Fruit fly (Drosophila melanogaster) whole organism, embryonic: ENCODE results near the gene scpr-A.

Source experiments
- BEAF-32 ChIP-seq: fragments of 200-800 bp; sonication (Bioruptor generic); optimal IDR thresholded peaks from 3 replicates; lab custom pipeline; 2017; ENCODE audit warnings: missing biosample characterization, missing genetic modification characterization, mild to moderate bottlenecking, moderate library complexity, missing genetic modification reagents
- C15 ChIP-seq: fragments of 200-800 bp; sonication (Bioruptor generic); IDR thresholded peaks from 3 replicates; pipeline ENCODE4 v1.3.6; 2022; ENCODE audit warnings: missing biosample characterization, missing genetic modification characterization
- CG11456 ChIP-seq: fragments of 200-800 bp; sonication (Bioruptor generic); IDR thresholded peaks from 3 replicates; pipeline ENCODE4 v1.3.6; 2022; ENCODE audit warnings: missing biosample characterization, missing genetic modification characterization
- CG12155 ChIP-seq: fragments of 200-800 bp; sonication (Bioruptor generic); optimal IDR thresholded peaks from 3 replicates; lab custom pipeline; 2016; ENCODE audit warnings: missing biosample characterization, missing genetic modification characterization
- CG12659 ChIP-seq: fragments of 200-800 bp; sonication (Bioruptor generic); optimal IDR thresholded peaks from 3 replicates; lab custom pipeline; 2017; ENCODE audit warnings: mild to moderate bottlenecking, missing biosample characterization, missing genetic modification reagents, missing genetic modification characterization
- CG13287 ChIP-seq: fragments of 200-800 bp; sonication (Bioruptor generic); IDR thresholded peaks from 2 replicates; pipeline ENCODE4 v1.3.6; 2022; ENCODE audit warnings: missing biosample characterization, missing genetic modification characterization; ENCODE audit not compliant: partially characterized antibody
- CG13894 ChIP-seq: fragments of 200-800 bp; sonication (Bioruptor generic); optimal IDR thresholded peaks from 3 replicates; lab custom pipeline; 2018; ENCODE audit warnings: missing biosample characterization, mild to moderate bottlenecking, missing genetic modification characterization, moderate library complexity
- CG14014 ChIP-seq: fragments of 200-800 bp; sonication (Bioruptor generic); IDR thresholded peaks from 2 replicates; pipeline ENCODE4 v1.3.6; 2022; ENCODE audit warnings: missing biosample characterization, missing genetic modification characterization
- CG14965 ChIP-seq: fragments of 200-800 bp; sonication (Bioruptor generic); optimal IDR thresholded peaks from 2 replicates; lab custom pipeline; 2016; ENCODE audit warnings: missing biosample characterization, missing genetic modification characterization, borderline replicate concordance
- CG17186 ChIP-seq: fragments of 200-800 bp; sonication (Bioruptor generic); optimal IDR thresholded peaks from 3 replicates; lab custom pipeline; 2017; ENCODE audit warnings: missing biosample characterization, missing genetic modification reagents, missing genetic modification characterization
- CG17359 ChIP-seq: fragments of 200-800 bp; sonication (Bioruptor generic); optimal IDR thresholded peaks from 3 replicates; lab custom pipeline; 2018; ENCODE audit warnings: missing biosample characterization, mild to moderate bottlenecking, missing genetic modification characterization, moderate library complexity
- CG17385 ChIP-seq: fragments of 200-800 bp; sonication (Bioruptor generic); optimal IDR thresholded peaks from 3 replicates; lab custom pipeline; 2018; ENCODE audit warnings: missing biosample characterization, mild to moderate bottlenecking, missing genetic modification characterization
- CG17612 ChIP-seq: fragments of 200-800 bp; sonication (Bioruptor generic); IDR thresholded peaks from 2 replicates; pipeline ENCODE4 v1.3.6; 2022; ENCODE audit warnings: missing biosample characterization, missing genetic modification characterization
- CG18619 ChIP-seq: fragments of 200-800 bp; sonication (Bioruptor generic); optimal IDR thresholded peaks from 3 replicates; lab custom pipeline; 2017; ENCODE audit warnings: missing biosample characterization, mild to moderate bottlenecking, missing genetic modification characterization
- CG2202 ChIP-seq: fragments of 200-800 bp; sonication (Bioruptor generic); optimal IDR thresholded peaks from 2 replicates; lab custom pipeline; 2018; ENCODE audit warnings: missing biosample characterization, mild to moderate bottlenecking, missing genetic modification characterization
- CG2889 ChIP-seq: fragments of 200-800 bp; sonication (Bioruptor generic); IDR thresholded peaks from 3 replicates; pipeline ENCODE4 v1.3.6; 2022; ENCODE audit warnings: missing biosample characterization, missing genetic modification characterization
- CG34224 ChIP-seq: fragments of 200-800 bp; sonication (Bioruptor generic); IDR thresholded peaks from 3 replicates; pipeline ENCODE4 v1.3.6; 2022; ENCODE audit warnings: missing biosample characterization, missing genetic modification characterization; ENCODE audit not compliant: partially characterized antibody
- CG6254 ChIP-seq: fragments of 200-800 bp; sonication (Bioruptor generic); optimal IDR thresholded peaks from 3 replicates; lab custom pipeline; 2017; ENCODE audit warnings: mild to moderate bottlenecking, missing biosample characterization, missing genetic modification reagents, missing genetic modification characterization
- CG8359 ChIP-seq: fragments of 200-800 bp; sonication (Bioruptor generic); optimal IDR thresholded peaks from 2 replicates; lab custom pipeline; 2017; ENCODE audit warnings: missing biosample characterization, mild to moderate bottlenecking, missing genetic modification characterization, borderline replicate concordance
- CG8388 ChIP-seq: fragments of 200-800 bp; sonication (Bioruptor generic); optimal IDR thresholded peaks from 2 replicates; lab custom pipeline; 2019; ENCODE audit warnings: missing biosample characterization, mild to moderate bottlenecking, missing genetic modification characterization, moderate library complexity
- CG8944 ChIP-seq: fragments of 200-800 bp; sonication (Bioruptor generic); optimal IDR thresholded peaks from 3 replicates; lab custom pipeline; 2016; ENCODE audit warnings: missing biosample characterization, missing genetic modification characterization
- Chrac-16 ChIP-seq: fragments of 200-800 bp; sonication (Bioruptor generic); optimal IDR thresholded peaks from 3 replicates; lab custom pipeline; 2016; ENCODE audit warnings: missing biosample characterization, missing genetic modification characterization
- Dbx ChIP-seq: fragments of 200-800 bp; sonication (Bioruptor generic); IDR thresholded peaks from 3 replicates; pipeline ENCODE4 v1.3.6; 2022; ENCODE audit warnings: missing biosample characterization, missing genetic modification characterization
- Dll ChIP-seq: fragments of 200-800 bp; sonication (Bioruptor generic); IDR thresholded peaks from 4 replicates; pipeline ENCODE4 v1.3.6; 2022; ENCODE audit warnings: missing biosample characterization, missing genetic modification characterization; ENCODE audit not compliant: partially characterized antibody
- Ets65A ChIP-seq: fragments of 200-800 bp; sonication (Bioruptor generic); peaks from one replicate; lab custom pipeline; 2016; ENCODE audit warnings: missing biosample characterization, missing genetic modification characterization
- Ets97D ChIP-seq: fragments of 200-800 bp; sonication (Bioruptor generic); optimal IDR thresholded peaks from 3 replicates; lab custom pipeline; 2016; ENCODE audit warnings: missing biosample characterization, missing genetic modification characterization
- GATAe ChIP-seq: fragments of 200-800 bp; sonication (Bioruptor generic); conservative IDR thresholded peaks from 2 replicates; pipeline ENCODE4 v1.3.6; 2022; ENCODE audit warnings: missing biosample characterization, missing genetic modification characterization
- Gug ChIP-seq: fragments of 200-800 bp; sonication (Bioruptor generic); IDR thresholded peaks from 4 replicates; pipeline ENCODE4 v1.3.6; 2022; ENCODE audit warnings: missing biosample characterization, missing genetic modification characterization
- HLHmδ ChIP-seq: fragments of 200-800 bp; sonication (Bioruptor generic); optimal IDR thresholded peaks from 2 replicates; lab custom pipeline; 2018; ENCODE audit warnings: missing biosample characterization, mild to moderate bottlenecking, missing genetic modification characterization, moderate library complexity
- Hey ChIP-seq: fragments of 200-800 bp; sonication (Bioruptor generic); optimal IDR thresholded peaks from 3 replicates; lab custom pipeline; 2018; ENCODE audit warnings: missing biosample characterization, mild to moderate bottlenecking, missing genetic modification characterization
- Hr3 ChIP-seq: fragments of 200-800 bp; sonication (Bioruptor generic); optimal IDR thresholded peaks from 3 replicates; lab custom pipeline; 2016; ENCODE audit warnings: missing biosample characterization, missing genetic modification characterization
- Hr39 ChIP-seq: fragments of >200 bp; optimal IDR thresholded peaks from 2 replicates; lab custom pipeline; 2017
- Hr51 ChIP-seq, 2 experiments: fragments of 200-800 bp; sonication (Bioruptor generic); optimal IDR thresholded peaks; 2 replicates in 1 of 2; 3 replicates in 1 of 2; lab custom pipeline; 2016 to 2018; ENCODE audit warnings: missing biosample characterization in 2 of 2, missing genetic modification characterization in 2 of 2, mild to moderate bottlenecking in 1 of 2, moderate library complexity in 1 of 2
- Myb ChIP-seq: fragments of 200-800 bp; sonication (Bioruptor generic); optimal IDR thresholded peaks from 2 replicates; lab custom pipeline; 2016; ENCODE audit warnings: missing biosample characterization, missing genetic modification characterization
- NK7.1 ChIP-seq: fragments of 200-800 bp; sonication (Bioruptor generic); optimal IDR thresholded peaks from 3 replicates; lab custom pipeline; 2016; ENCODE audit warnings: missing biosample characterization, missing genetic modification characterization
- Optix ChIP-seq: fragments of 200-800 bp; sonication (Bioruptor generic); IDR thresholded peaks from 3 replicates; pipeline ENCODE4 v1.3.6; 2022; ENCODE audit warnings: missing biosample characterization, missing genetic modification characterization
- Xrp1 ChIP-seq: fragments of 200-800 bp; sonication (Bioruptor generic); IDR thresholded peaks from 2 replicates; pipeline ENCODE4 v1.3.6; 2022; ENCODE audit warnings: missing biosample characterization, missing genetic modification characterization
- az2 ChIP-seq: fragments of 200-800 bp; sonication (Bioruptor generic); optimal IDR thresholded peaks from 3 replicates; lab custom pipeline; 2016; ENCODE audit warnings: missing biosample characterization, missing genetic modification characterization
- cad ChIP-seq: fragments of >200 bp; optimal IDR thresholded peaks from 2 replicates; lab custom pipeline; 2017; ENCODE audit warnings: missing biosample characterization, missing genetic modification characterization
- dpn ChIP-seq, 2 experiments: fragments of 200-800 bp; sonication (Bioruptor generic); optimal IDR thresholded peaks; 3 replicates each; lab custom pipeline; 2016; ENCODE audit warnings: missing biosample characterization in 2 of 2, missing genetic modification characterization in 2 of 2
- ewg ChIP-seq: fragments of 200-800 bp; sonication (Bioruptor generic); optimal IDR thresholded peaks from 3 replicates; lab custom pipeline; 2017; ENCODE audit warnings: mild to moderate bottlenecking, missing biosample characterization, missing genetic modification reagents, missing genetic modification characterization
- gcm ChIP-seq: fragments of 200-800 bp; sonication (Bioruptor generic); optimal IDR thresholded peaks from 2 replicates; lab custom pipeline; 2019; ENCODE audit warnings: missing biosample characterization, mild to moderate bottlenecking, missing genetic modification characterization, moderate library complexity
- gsb ChIP-seq: fragments of 200-800 bp; sonication (Bioruptor generic); IDR thresholded peaks from 2 replicates; pipeline ENCODE4 v1.3.6; 2022; ENCODE audit warnings: missing biosample characterization, missing genetic modification characterization
- hbn ChIP-seq: fragments of 200-800 bp; sonication (Bioruptor generic); IDR thresholded peaks from 2 replicates; pipeline ENCODE4 v1.3.6; 2022; ENCODE audit warnings: missing biosample characterization, missing genetic modification characterization; ENCODE audit not compliant: partially characterized antibody
- lbe ChIP-seq: fragments of 200-800 bp; sonication (Bioruptor generic); optimal IDR thresholded peaks from 2 replicates; lab custom pipeline; 2016; ENCODE audit warnings: missing biosample characterization, mild to moderate bottlenecking, missing genetic modification characterization
- luna ChIP-seq: fragments of 200-800 bp; sonication (Bioruptor generic); optimal IDR thresholded peaks from 2 replicates; lab custom pipeline; 2016; ENCODE audit warnings: missing biosample characterization, missing genetic modification characterization
- pfk ChIP-seq: fragments of 200-800 bp; sonication (Bioruptor generic); optimal IDR thresholded peaks from 2 replicates; lab custom pipeline; 2018; ENCODE audit warnings: missing biosample characterization, mild to moderate bottlenecking, missing genetic modification characterization, moderate library complexity
- ro ChIP-seq: fragments of 200-800 bp; sonication (Bioruptor generic); IDR thresholded peaks from 2 replicates; pipeline ENCODE4 v1.3.6; 2022; ENCODE audit warnings: missing biosample characterization, missing genetic modification characterization
- sima ChIP-seq: fragments of 200-800 bp; sonication (Bioruptor generic); optimal IDR thresholded peaks from 2 replicates; lab custom pipeline; 2016; ENCODE audit warnings: missing biosample characterization, missing genetic modification characterization
- tap ChIP-seq: fragments of 200-800 bp; optimal IDR thresholded peaks from 3 replicates; lab custom pipeline; 2019; ENCODE audit warnings: missing biosample characterization, mild to moderate bottlenecking, missing genetic modification characterization, moderate library complexity
- tio ChIP-seq: fragments of 200-800 bp; sonication (Bioruptor generic); optimal IDR thresholded peaks from 2 replicates; lab custom pipeline; 2017; ENCODE audit warnings: missing biosample characterization, missing genetic modification characterization, inconsistent platforms
- ttk ChIP-seq: fragments of 200-800 bp; sonication (Bioruptor generic); IDR thresholded peaks from 2 replicates; pipeline ENCODE4 v2.1.2; 2022; ENCODE audit warnings: missing biosample characterization, missing genetic modification characterization

scpr-A gene

DNA sequence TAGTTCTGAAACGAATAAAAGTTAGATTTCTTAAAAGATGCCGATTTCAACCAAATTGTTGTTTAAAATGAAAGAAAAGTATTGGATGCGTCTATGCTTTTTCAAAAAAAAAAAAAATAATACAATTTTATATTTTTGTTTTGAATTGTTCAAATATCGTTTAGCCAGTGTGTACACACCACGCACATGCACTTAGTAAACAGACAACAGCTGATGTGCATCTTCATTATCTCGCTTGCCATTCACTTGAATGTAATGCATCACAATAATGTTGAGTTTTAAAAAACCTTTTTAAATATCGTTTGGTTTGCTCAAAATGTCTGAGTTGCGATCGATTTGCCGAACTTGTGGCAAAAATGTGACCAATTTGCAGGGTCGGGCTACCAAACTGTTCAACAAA lies 4.9 kb upstream of the scpr-A start, which contains the start of gene CG31441 (continued):
- TF ChIP-seq CG14965 (no peak), Hr3 (GFP tag; lab: Kevin White, UChicago) (no peak), CG8359 (GFP tag; lab: Kevin White, UChicago) (no peak), cad (GFP tag; lab: Kevin White, UChicago) (no peak), Myb (GFP tag; lab: Kevin White, UChicago) (peak; percentile 55), tap (tag; lab: Kevin White, UChicago) (no peak), NK7.1 (GFP tag; lab: Kevin White, UChicago) (no peak), ro (no peak), C15 (GFP tag; lab: Robert Waterston, UW) (no peak), Optix (GFP tag; lab: Robert Waterston, UW) (no peak), CG11456 (GFP tag; lab: Robert Waterston, UW) (no peak), CG8388 (no peak), tio (no peak), CG2889 (GFP tag; lab: Robert Waterston, UW) (no peak), Hr39 (lab: Kevin White, UChicago) (no peak), sima (GFP tag; lab: Kevin White, UChicago) (no peak), pfk (peak; percentile 19), Ets97D (peak; percentile 8), Gug (GFP tag; lab: Robert Waterston, UW) (no peak), CG6254 (no peak), CG18619 (GFP tag; lab: Kevin White, UChicago) (no peak), CG2202 (no peak), CG17612 (no peak), CG12659 (peak; percentile 7), Chrac-16 (GFP tag; lab: Kevin White, UChicago) (no peak), CG17186 (GFP tag; lab: Kevin White, UChicago) (no peak), Hr51 (GFP tag; optimal IDR thresholded peaks at IDR 0.05; lab: Kevin White, UChicago) (no peak), luna (GFP tag; lab: Kevin White, UChicago) (no peak), gcm (GFP tag; lab: Kevin White, UChicago) (no peak), dpn (GFP tag; optimal IDR thresholded peaks at IDR 0.05; lab: Kevin White, UChicago) (no peak), CG17359 (tag; lab: Kevin White, UChicago) (peak; percentile 22), CG13287 (GFP tag; lab: Robert Waterston, UW) (peak; percentile 64; the same call in 1 of the 2 replicates), CG34224 (GFP tag; lab: Robert Waterston, UW) (peak; percentile 75), CG8944 (GFP tag; lab: Kevin White, UChicago) (no peak), Ets65A (peak; percentile 56), az2 (GFP tag; lab: Kevin White, UChicago) (no peak), CG13894 (tag; lab: Kevin White, UChicago) (no peak), Dbx (GFP tag; lab: Robert Waterston, UW) (no peak), ttk (GFP tag; lab: Robert Waterston, UW) (no peak), Dll (peak; percentile 66; the same call in 2 of the 4 replicates), gsb (no peak), ewg (GFP tag; lab: Kevin White, UChicago) (no peak), CG14014 (GFP tag; lab: Robert Waterston, UW) (no peak), GATAe (no peak), lbe (GFP tag; lab: Kevin White, UChicago) (no peak), Hey (no peak), CG17385 (GFP tag; lab: Kevin White, UChicago) (peak; percentile 52), Xrp1 (GFP tag; lab: Robert Waterston, UW) (no peak), BEAF-32 (peak; percentile 65), hbn (peak; percentile 63), HLHmδ (GFP tag; lab: Kevin White, UChicago) (no peak), CG12155 (GFP tag; lab: Kevin White, UChicago) (no peak)
